Worm (Caenorhabditis elegans) whole organism, L2 larva: Measurements from ENCODE around the gene oac-21.

Source experiments
- C34F6.9 ChIP-seq: fragments of 150-350 bp; optimal IDR thresholded peaks from 2 replicates; lab custom pipeline; 2014; ENCODE audit warnings: missing biosample characterization, missing genetic modification characterization
- R02D3.7 ChIP-seq: fragments of 150-350 bp; optimal IDR thresholded peaks from 2 replicates; lab custom pipeline; 2014; ENCODE audit warnings: missing biosample characterization, missing genetic modification characterization
- Y55F3AM.14 ChIP-seq: fragments of 200-800 bp; sonication (Bioruptor generic); optimal IDR thresholded peaks from 2 replicates; lab custom pipeline; 2018; ENCODE audit warnings: mild to moderate bottlenecking, missing genetic modification characterization, missing compliant biosample characterization
- ZK546.5 ChIP-seq: sonication (generic microtip); optimal IDR thresholded peaks from 2 replicates; lab custom pipeline; 2017; ENCODE audit warnings: missing biosample characterization, missing genetic modification characterization
- alr-1 ChIP-seq: fragments of 150-350 bp; optimal IDR thresholded peaks from 2 replicates; lab custom pipeline; 2014; ENCODE audit warnings: missing biosample characterization, missing genetic modification characterization
- aly-2 ChIP-seq: fragments of 150-350 bp; optimal IDR thresholded peaks from 2 replicates; lab custom pipeline; 2014; ENCODE audit warnings: missing biosample characterization, missing genetic modification characterization
- ama-1 ChIP-seq: fragments of 150-350 bp; optimal IDR thresholded peaks from 2 replicates; lab custom pipeline; 2018; ENCODE audit warnings: inconsistent platforms
- blmp-1 ChIP-seq: sonication (generic microtip); optimal IDR thresholded peaks from 2 replicates; lab custom pipeline; 2017; ENCODE audit warnings: missing genetic modification characterization, mild to moderate bottlenecking, missing compliant biosample characterization, antibody characterized with exemption, moderate library complexity; ENCODE audit not compliant: insufficient read depth
- crh-2 ChIP-seq: sonication (generic microtip); optimal IDR thresholded peaks from 2 replicates; lab custom pipeline; 2017; ENCODE audit warnings: missing biosample characterization, missing genetic modification characterization
- dmd-4 ChIP-seq: sonication (generic microtip); optimal IDR thresholded peaks from 2 replicates; lab custom pipeline; 2017; ENCODE audit warnings: missing biosample characterization, missing genetic modification characterization
- egl-27 ChIP-seq: sonication (generic microtip); optimal IDR thresholded peaks from 3 replicates; lab custom pipeline; 2017; ENCODE audit warnings: missing biosample characterization, missing genetic modification reagents, missing genetic modification characterization
- elt-3 ChIP-seq: sonication (generic microtip); optimal IDR thresholded peaks from 2 replicates; lab custom pipeline; 2017; ENCODE audit warnings: missing biosample characterization, missing genetic modification characterization
- fos-1 ChIP-seq: fragments of 150-350 bp; optimal IDR thresholded peaks from 2 replicates; lab custom pipeline; 2014; ENCODE audit warnings: missing biosample characterization, missing genetic modification characterization
- lin-11 ChIP-seq: fragments of 150-350 bp; sonication (generic microtip); optimal IDR thresholded peaks from 2 replicates; lab custom pipeline; 2014; ENCODE audit warnings: missing biosample characterization, missing genetic modification characterization, inconsistent platforms, mixed read lengths
- lin-13 ChIP-seq: fragments of 150-350 bp; optimal IDR thresholded peaks from 2 replicates; lab custom pipeline; 2014; ENCODE audit warnings: missing biosample characterization, missing genetic modification reagents, missing genetic modification characterization
- lin-39 ChIP-seq: fragments of 150-350 bp; optimal IDR thresholded peaks from 2 replicates; lab custom pipeline; 2014; ENCODE audit warnings: missing biosample characterization, missing genetic modification reagents, missing genetic modification characterization
- lsy-2 ChIP-seq, 2 experiments: fragments of 150-350 bp in 1 of 2; sonication (generic microtip) in 1 of 2; optimal IDR thresholded peaks; 2 replicates each; lab custom pipeline; 2014 to 2017; ENCODE audit warnings: missing biosample characterization in 2 of 2, missing genetic modification characterization in 2 of 2
- mab-5 ChIP-seq: fragments of 150-350 bp; optimal IDR thresholded peaks from 2 replicates; lab custom pipeline; 2014; ENCODE audit warnings: missing biosample characterization, missing genetic modification characterization
- mbf-1 ChIP-seq: sonication (generic microtip); optimal IDR thresholded peaks from 2 replicates; lab custom pipeline; 2017; ENCODE audit warnings: missing biosample characterization, missing genetic modification characterization
- mdl-1 ChIP-seq, 2 experiments: fragments of 150-350 bp in 1 of 2; sonication (generic microtip) in 1 of 2; optimal IDR thresholded peaks; 2 replicates each; lab custom pipeline; 2017; ENCODE audit warnings: missing biosample characterization in 2 of 2, missing genetic modification characterization in 2 of 2
- nhr-11 ChIP-seq: fragments of 150-350 bp; optimal IDR thresholded peaks from 2 replicates; lab custom pipeline; 2014; ENCODE audit warnings: missing biosample characterization, missing genetic modification characterization
- nhr-12 ChIP-seq: fragments of 150-350 bp; optimal IDR thresholded peaks from 2 replicates; lab custom pipeline; 2014; ENCODE audit warnings: missing biosample characterization, missing genetic modification characterization
- nhr-23 ChIP-seq: fragments of 150-350 bp; optimal IDR thresholded peaks from 2 replicates; lab custom pipeline; 2014; ENCODE audit warnings: missing biosample characterization, missing genetic modification reagents, missing genetic modification characterization
- nhr-237 ChIP-seq: fragments of 150-350 bp; optimal IDR thresholded peaks from 2 replicates; lab custom pipeline; 2014; ENCODE audit warnings: missing biosample characterization, missing genetic modification characterization
- nhr-25 ChIP-seq: fragments of 150-350 bp; sonication (generic microtip); optimal IDR thresholded peaks from 3 replicates; lab custom pipeline; 2014; ENCODE audit warnings: missing biosample characterization, missing genetic modification characterization
- nhr-6 ChIP-seq: fragments of 150-350 bp; optimal IDR thresholded peaks from 2 replicates; lab custom pipeline; 2014; ENCODE audit warnings: missing biosample characterization, missing genetic modification characterization
- peb-1 ChIP-seq: fragments of 150-350 bp; optimal IDR thresholded peaks from 2 replicates; lab custom pipeline; 2014; ENCODE audit warnings: missing biosample characterization, missing genetic modification characterization
- sem-4 ChIP-seq: fragments of 150-350 bp; optimal IDR thresholded peaks from 2 replicates; lab custom pipeline; 2014; ENCODE audit warnings: missing biosample characterization, missing genetic modification reagents, missing genetic modification characterization
- sma-9 ChIP-seq, 2 experiments: fragments of 150-350 bp in 1 of 2; sonication (generic microtip) in 1 of 2; optimal IDR thresholded peaks; 2 replicates each; lab custom pipeline; 2014 to 2016; ENCODE audit warnings: missing genetic modification characterization in 2 of 2, mild to moderate bottlenecking in 1 of 2, missing biosample characterization in 1 of 2, missing compliant biosample characterization in 1 of 2, missing genetic modification reagents in 1 of 2, moderate library complexity in 1 of 2
- snpc-4 ChIP-seq: fragments of 150-350 bp; optimal IDR thresholded peaks from 2 replicates; lab custom pipeline; 2014; ENCODE audit warnings: missing biosample characterization, missing genetic modification characterization
- unc-39 ChIP-seq: fragments of 150-350 bp; optimal IDR thresholded peaks from 2 replicates; lab custom pipeline; 2014; ENCODE audit warnings: missing biosample characterization, missing genetic modification characterization
- unc-55 ChIP-seq: fragments of 150-350 bp; sonication (generic microtip); optimal IDR thresholded peaks from 3 replicates; lab custom pipeline; 2014; ENCODE audit warnings: missing biosample characterization, missing genetic modification reagents, missing genetic modification characterization
- unc-62 ChIP-seq: fragments of 150-350 bp; optimal IDR thresholded peaks from 2 replicates; lab custom pipeline; 2014; ENCODE audit warnings: missing biosample characterization, missing genetic modification reagents, missing genetic modification characterization
- zag-1 ChIP-seq: fragments of 150-350 bp; optimal IDR thresholded peaks from 2 replicates; lab custom pipeline; 2014; ENCODE audit warnings: missing biosample characterization, missing genetic modification characterization
- ztf-1 ChIP-seq: fragments of 200-800 bp; sonication (Bioruptor generic); conservative IDR thresholded peaks from 2 replicates; pipeline ENCODE4 v1.3.6; 2022; ENCODE audit warnings: missing genetic modification characterization, missing compliant biosample characterization
- ztf-11 ChIP-seq: sonication (generic microtip); optimal IDR thresholded peaks from 2 replicates; lab custom pipeline; 2017; ENCODE audit warnings: missing biosample characterization, missing genetic modification characterization

The oac-21 gene

ce11 chrIV:3915296-3915695 lies 26.2 kb downstream of the oac-21 start, which contains the start of gene srz-20:
TSS of gene srz-20 (plus strand) at chrIV:3915596.
- TF ChIP-seq nhr-237 (tag; lab: Kevin White, UChicago) (no peak), unc-55 (no peak), fos-1 (tag; lab: Kevin White, UChicago) (no peak), ztf-11 (tag; lab: Kevin White, UChicago) (no peak), lin-39 (tag; lab: Kevin White, UChicago) (no peak), peb-1 (tag; lab: Kevin White, UChicago) (no peak), mdl-1 (tag; optimal IDR thresholded peaks at IDR 0.05; lab: Kevin White, UChicago) (no peak), blmp-1 (no peak), ZK546.5 (tag; lab: Kevin White, UChicago) (no peak), nhr-23 (no peak), elt-3 (tag; lab: Kevin White, UChicago) (no peak), alr-1 (tag; lab: Kevin White, UChicago) (no peak)

ce11 chrIV:3917405-3917804 lies 28.3 kb downstream of the oac-21 start, which contains the start of gene F56D6.14:
TSS of gene F56D6.14 (plus strand) at chrIV:3917705.
- TF ChIP-seq zag-1 (tag; lab: Kevin White, UChicago) (no peak), aly-2 (tag; lab: Kevin White, UChicago) (no peak), ztf-1 (GFP tag; lab: Robert Waterston, UW) (no peak), unc-39 (tag; lab: Kevin White, UChicago) (no peak), lsy-2 (tag; optimal IDR thresholded peaks at IDR 0.05; lab: Kevin White, UChicago) (no peak)

ce11 chrIV:3918160-3918559 lies 29.1 kb downstream of the oac-21 start, which contains the start of gene F56D6.23:
TSS of gene F56D6.23 (plus strand) at chrIV:3918460.
- TF ChIP-seq unc-39 (tag; lab: Kevin White, UChicago) (no peak), lsy-2 (tag; optimal IDR thresholded peaks at IDR 0.05; lab: Kevin White, UChicago) (no peak), nhr-12 (no peak), zag-1 (tag; lab: Kevin White, UChicago) (no peak), sem-4 (no peak), ztf-1 (GFP tag; lab: Robert Waterston, UW) (no peak), dmd-4 (tag; lab: Kevin White, UChicago) (no peak), elt-3 (tag; lab: Kevin White, UChicago) (no peak), ZK546.5 (tag; lab: Kevin White, UChicago) (no peak), alr-1 (tag; lab: Kevin White, UChicago) (no peak)

- TF ChIP-seq Y55F3AM.14 (GFP tag; lab: Kevin White, UChicago), result no peak
- TF ChIP-seq nhr-6 (tag; lab: Kevin White, UChicago), result no peak
- TF ChIP-seq nhr-25, result no peak
- TF ChIP-seq R02D3.7 (tag; lab: Kevin White, UChicago), result no peak
- no peak for TF ChIP-seq mbf-1 (tag; lab: Kevin White, UChicago)
- TF ChIP-seq unc-62, result no peak
- TF ChIP-seq mab-5 (tag; lab: Kevin White, UChicago), result no peak
- no peak for TF ChIP-seq snpc-4 (tag; lab: Kevin White, UChicago)
- no peak for TF ChIP-seq crh-2 (tag; lab: Kevin White, UChicago)
- TF ChIP-seq nhr-11 (tag; lab: Kevin White, UChicago), result no peak
- no peak for TF ChIP-seq lin-13
- no peak for TF ChIP-seq peb-1 (tag; lab: Kevin White, UChicago)
- no peak for TF ChIP-seq ama-1 (lab: Kevin White, UChicago)
Observed at ce11 chrIV:3919506-3919905, 30.4 kb downstream of the oac-21 start, which contains the start of gene srz-19. TSS of gene srz-19 (plus strand) at chrIV:3919806.

ce11 chrIV:3921898-3922297 lies 32.8 kb downstream of the oac-21 start, which contains the start of gene clec-67:
TSS of gene clec-67 (plus strand) at chrIV:3922165.
- TF ChIP-seq fos-1 (tag; lab: Kevin White, UChicago) (peak; percentile 79), lin-13 (no peak), sma-9 (GFP tag; optimal IDR thresholded peaks at IDR 0.05; lab: Kevin White, UChicago) (peak; percentile 40), sma-9 (tag; optimal IDR thresholded peaks at IDR 0.05; lab: Kevin White, UChicago) (no peak), ztf-11 (tag; lab: Kevin White, UChicago) (no peak), egl-27 (tag; lab: Kevin White, UChicago) (no peak), dmd-4 (tag; lab: Kevin White, UChicago) (no peak), lin-11 (tag; lab: Kevin White, UChicago) (no peak), C34F6.9 (tag; lab: Kevin White, UChicago) (no peak)
